Worm (Caenorhabditis elegans): Measurements from ENCODE around the gene Y46G5A.29.

DNA sequence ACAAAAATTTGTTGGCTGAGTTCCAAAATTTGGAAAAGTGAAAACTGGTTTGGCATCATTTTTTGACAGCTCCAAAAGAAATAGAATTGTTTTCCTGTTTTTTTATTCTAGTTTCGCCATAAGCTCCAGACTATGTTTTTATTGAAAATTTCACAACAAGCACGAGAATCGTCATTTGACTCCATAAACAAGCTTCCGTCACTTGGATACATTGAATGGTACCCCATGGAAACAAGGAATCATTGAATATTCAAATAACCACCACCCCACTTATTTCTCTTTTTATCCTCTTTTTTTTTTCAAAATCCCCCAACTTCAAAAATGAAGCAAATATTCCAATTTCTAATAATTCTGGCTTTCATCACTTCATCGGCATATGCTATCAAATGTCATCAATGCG is 52.8 kb downstream of the Y46G5A.29 start, which contains the start of gene ddn-2:
- TF ChIP-seq tab-1 (GFP tag; IDR thresholded peaks at IDR 0.05) (no peak), ztf-23 (GFP tag; IDR thresholded peaks at IDR 0.05) (no peak)

Data from whole organism, midembryonic.